Worm (Caenorhabditis elegans): ENCODE data around the gene F22E5.22.

- no peak for TF ChIP-seq nhr-12 (tag; optimal IDR thresholded peaks at IDR 0.05)
- no peak for TF ChIP-seq nhr-25 (tag; optimal IDR thresholded peaks at IDR 0.05)
- no peak for TF ChIP-seq ama-1 (optimal IDR thresholded peaks at IDR 0.05)
- no peak for TF ChIP-seq unc-62 (GFP tag; optimal IDR thresholded peaks at IDR 0.05)
- TF ChIP-seq aly-2 (tag; optimal IDR thresholded peaks at IDR 0.05), result no peak
- TF ChIP-seq skn-1 (tag; optimal IDR thresholded peaks at IDR 0.05), result no peak
- TF ChIP-seq elt-3 (tag; optimal IDR thresholded peaks at IDR 0.05), result no peak
Measured at ce11 chrII:2681118-2681517, 15.4 kb downstream of the F22E5.22 start, which contains the start of gene F34D6.1.

Measured in whole organism, L3 larva.